Worm (Caenorhabditis elegans) whole organism, L2 larva: Measurements from ENCODE around the gene Y82E9BR.20.
A peak's percentile ranks its signal among the peaks of the same experiment; 100 is the strongest.

ENCODE experiments used
- fos-1 ChIP-seq: fragments of 150-350 bp; optimal IDR thresholded peaks from 2 replicates; lab custom pipeline; 2014; ENCODE audit warnings: missing biosample characterization, missing genetic modification characterization
- lin-13 ChIP-seq: fragments of 150-350 bp; optimal IDR thresholded peaks from 2 replicates; lab custom pipeline; 2014; ENCODE audit warnings: missing biosample characterization, missing genetic modification reagents, missing genetic modification characterization
- lin-39 ChIP-seq: fragments of 150-350 bp; optimal IDR thresholded peaks from 2 replicates; lab custom pipeline; 2014; ENCODE audit warnings: missing biosample characterization, missing genetic modification reagents, missing genetic modification characterization
- nhr-10 ChIP-seq: sonication (generic microtip); optimal IDR thresholded peaks from 2 replicates; lab custom pipeline; 2017; ENCODE audit warnings: missing biosample characterization, missing genetic modification characterization
- zag-1 ChIP-seq: fragments of 150-350 bp; optimal IDR thresholded peaks from 2 replicates; lab custom pipeline; 2014; ENCODE audit warnings: missing biosample characterization, missing genetic modification characterization

- TF ChIP-seq lin-39 (tag; lab: Kevin White, UChicago): no peak
- TF ChIP-seq zag-1 (tag; lab: Kevin White, UChicago): peak; percentile 14
- TF ChIP-seq fos-1 (tag; lab: Kevin White, UChicago): peak; percentile 75
- peak; percentile 96 for TF ChIP-seq lin-13 (GFP tag; lab: Kevin White, UChicago)
- no peak for TF ChIP-seq nhr-10 (tag; lab: Kevin White, UChicago)
Measured at ce11 chrIII:1418709-1419108, 44.5 kb downstream of the Y82E9BR.20 start.
